Fruit fly (Drosophila melanogaster) whole organism, embryonic: ENCODE results near the gene Chd64.

ENCODE experiments used
- B-H2 ChIP-seq: fragments of 200-800 bp; sonication (Bioruptor generic); optimal IDR thresholded peaks from 2 replicates; lab custom pipeline; 2018; ENCODE audit warnings: missing biosample characterization, mild to moderate bottlenecking, missing genetic modification characterization
- CG10209 ChIP-seq: fragments of 200-800 bp; sonication (Bioruptor generic); optimal IDR thresholded peaks from 3 replicates; lab custom pipeline; 2017; ENCODE audit warnings: missing biosample characterization, mild to moderate bottlenecking, missing genetic modification characterization, missing genetic modification reagents
- CG11247 ChIP-seq: fragments of 200-800 bp; sonication (Bioruptor generic); IDR thresholded peaks from 2 replicates; pipeline ENCODE4 v1.3.6; 2022; ENCODE audit warnings: missing biosample characterization, missing genetic modification characterization
- CG12299 ChIP-seq: fragments of 200-800 bp; sonication (Bioruptor generic); optimal IDR thresholded peaks from 2 replicates; lab custom pipeline; 2018; ENCODE audit warnings: missing biosample characterization, mild to moderate bottlenecking, missing genetic modification characterization
- CG12659 ChIP-seq: fragments of 200-800 bp; sonication (Bioruptor generic); optimal IDR thresholded peaks from 3 replicates; lab custom pipeline; 2017; ENCODE audit warnings: mild to moderate bottlenecking, missing biosample characterization, missing genetic modification reagents, missing genetic modification characterization
- CG13296 ChIP-seq: fragments of 200-800 bp; sonication (Bioruptor generic); optimal IDR thresholded peaks from 3 replicates; lab custom pipeline; 2018; ENCODE audit warnings: missing biosample characterization, mild to moderate bottlenecking, missing genetic modification characterization
- CG13894 ChIP-seq: fragments of 200-800 bp; sonication (Bioruptor generic); optimal IDR thresholded peaks from 3 replicates; lab custom pipeline; 2018; ENCODE audit warnings: missing biosample characterization, mild to moderate bottlenecking, missing genetic modification characterization, moderate library complexity
- CG14014 ChIP-seq: fragments of 200-800 bp; sonication (Bioruptor generic); IDR thresholded peaks from 2 replicates; pipeline ENCODE4 v1.3.6; 2022; ENCODE audit warnings: missing biosample characterization, missing genetic modification characterization
- CG14050 ChIP-seq: fragments of 200-800 bp; sonication (Bioruptor generic); IDR thresholded peaks from 3 replicates; pipeline ENCODE4 v1.3.6; 2022; ENCODE audit warnings: missing biosample characterization, missing genetic modification characterization
- CG14710 ChIP-seq: fragments of 200-800 bp; sonication (Bioruptor generic); optimal IDR thresholded peaks from 3 replicates; lab custom pipeline; 2019; ENCODE audit warnings: missing biosample characterization, mild to moderate bottlenecking, missing genetic modification characterization, moderate library complexity
- CG1529 ChIP-seq: fragments of 200-800 bp; sonication (Bioruptor generic); optimal IDR thresholded peaks from 3 replicates; lab custom pipeline; 2018; ENCODE audit warnings: missing biosample characterization, missing genetic modification characterization
- CG1647 ChIP-seq: fragments of 200-800 bp; sonication (Bioruptor generic); optimal IDR thresholded peaks from 3 replicates; lab custom pipeline; 2016; ENCODE audit warnings: missing biosample characterization, missing genetic modification characterization
- CG1832 ChIP-seq: fragments of 200-800 bp; sonication (Bioruptor generic); optimal IDR thresholded peaks from 2 replicates; lab custom pipeline; 2017; ENCODE audit warnings: missing biosample characterization, mild to moderate bottlenecking, missing genetic modification characterization, inconsistent platforms
- CG18764 ChIP-seq: fragments of 200-800 bp; sonication (Bioruptor generic); optimal IDR thresholded peaks from 3 replicates; lab custom pipeline; 2016; ENCODE audit warnings: missing biosample characterization, missing genetic modification characterization
- CG30020 ChIP-seq: fragments of 200-800 bp; optimal IDR thresholded peaks from 2 replicates; lab custom pipeline; 2019; ENCODE audit warnings: missing biosample characterization, mild to moderate bottlenecking, missing genetic modification characterization, moderate library complexity
- CG32532 ChIP-seq: fragments of 200-800 bp; sonication (Bioruptor generic); IDR thresholded peaks from 2 replicates; pipeline ENCODE4 v1.3.6; 2022; ENCODE audit warnings: missing biosample characterization, missing genetic modification characterization
- CG9932 ChIP-seq: fragments of 200-800 bp; sonication (Bioruptor generic); IDR thresholded peaks from 2 replicates; pipeline ENCODE4 v1.3.6; 2022; ENCODE audit warnings: missing biosample characterization, missing genetic modification characterization
- Camta ChIP-seq: fragments of 200-800 bp; sonication (Bioruptor generic); optimal IDR thresholded peaks from 2 replicates; lab custom pipeline; 2016; ENCODE audit warnings: missing biosample characterization, missing genetic modification characterization
- Doc3 ChIP-seq: fragments of 200-800 bp; sonication (Bioruptor generic); IDR thresholded peaks from 3 replicates; pipeline ENCODE4 v1.3.6; 2022; ENCODE audit warnings: missing biosample characterization, missing genetic modification characterization; ENCODE audit not compliant: partially characterized antibody
- Ets97D ChIP-seq: fragments of 200-800 bp; sonication (Bioruptor generic); optimal IDR thresholded peaks from 3 replicates; lab custom pipeline; 2016; ENCODE audit warnings: missing biosample characterization, missing genetic modification characterization
- Fer3 ChIP-seq: fragments of 200-800 bp; sonication (Bioruptor generic); optimal IDR thresholded peaks from 2 replicates; lab custom pipeline; 2018; ENCODE audit warnings: missing biosample characterization, mild to moderate bottlenecking, missing genetic modification characterization, moderate library complexity
- H2.0 ChIP-seq: fragments of 200-800 bp; sonication (Bioruptor generic); IDR thresholded peaks from 2 replicates; pipeline ENCODE4 v1.3.6; 2022; ENCODE audit warnings: missing biosample characterization, missing genetic modification characterization
- HHEX ChIP-seq: fragments of 200-800 bp; sonication (Bioruptor generic); optimal IDR thresholded peaks from 3 replicates; lab custom pipeline; 2017; ENCODE audit warnings: missing biosample characterization, mild to moderate bottlenecking, missing genetic modification characterization, missing genetic modification reagents
- HLHmδ ChIP-seq: fragments of 200-800 bp; sonication (Bioruptor generic); optimal IDR thresholded peaks from 2 replicates; lab custom pipeline; 2018; ENCODE audit warnings: missing biosample characterization, mild to moderate bottlenecking, missing genetic modification characterization, moderate library complexity
- Hr39 ChIP-seq: fragments of >200 bp; optimal IDR thresholded peaks from 2 replicates; lab custom pipeline; 2017
- Hr51 ChIP-seq, 2 experiments: fragments of 200-800 bp; sonication (Bioruptor generic); optimal IDR thresholded peaks; 2 replicates in 1 of 2; 3 replicates in 1 of 2; lab custom pipeline; 2016 to 2018; ENCODE audit warnings: missing biosample characterization in 2 of 2, missing genetic modification characterization in 2 of 2, mild to moderate bottlenecking in 1 of 2, moderate library complexity in 1 of 2
- Spps ChIP-seq: fragments of 200-800 bp; sonication (Bioruptor generic); optimal IDR thresholded peaks from 2 replicates; lab custom pipeline; 2018; ENCODE audit warnings: missing biosample characterization, mild to moderate bottlenecking, missing genetic modification characterization
- Vsx1 ChIP-seq: fragments of 200-800 bp; sonication (Bioruptor generic); optimal IDR thresholded peaks from 2 replicates; lab custom pipeline; 2017; ENCODE audit warnings: missing biosample characterization, mild to moderate bottlenecking, missing genetic modification characterization, missing genetic modification reagents
- Xbp1 ChIP-seq: fragments of 200-800 bp; sonication (Bioruptor generic); optimal IDR thresholded peaks from 3 replicates; lab custom pipeline; 2016; ENCODE audit warnings: missing biosample characterization, mild to moderate bottlenecking, missing genetic modification characterization
- bcd ChIP-seq: fragments of 200-800 bp; sonication (Bioruptor generic); optimal IDR thresholded peaks from 2 replicates; lab custom pipeline; 2017; ENCODE audit warnings: missing biosample characterization, mild to moderate bottlenecking, missing genetic modification characterization
- bowl ChIP-seq: fragments of 200-800 bp; sonication (Bioruptor generic); IDR thresholded peaks from 2 replicates; pipeline ENCODE4 v1.3.6; 2022; ENCODE audit warnings: missing biosample characterization, missing genetic modification characterization
- caup ChIP-seq: fragments of 200-800 bp; sonication (Bioruptor generic); optimal IDR thresholded peaks from 3 replicates; lab custom pipeline; 2017; ENCODE audit warnings: missing biosample characterization, mild to moderate bottlenecking, missing genetic modification characterization, moderate library complexity; ENCODE audit not compliant: severe bottlenecking
- chinmo ChIP-seq: fragments of 200-800 bp; sonication (Bioruptor generic); IDR thresholded peaks from 4 replicates; pipeline ENCODE4 v1.3.6; 2022; ENCODE audit warnings: missing biosample characterization, missing genetic modification characterization; ENCODE audit not compliant: partially characterized antibody
- da ChIP-seq: fragments of 200-800 bp; sonication (Bioruptor generic); optimal IDR thresholded peaks from 2 replicates; lab custom pipeline; 2016; ENCODE audit warnings: missing biosample characterization, missing genetic modification characterization
- ems ChIP-seq: fragments of 200-800 bp; sonication (Bioruptor generic); optimal IDR thresholded peaks from 3 replicates; lab custom pipeline; 2016; ENCODE audit warnings: missing biosample characterization, missing genetic modification characterization
- eyg ChIP-seq: fragments of 200-800 bp; sonication (Bioruptor generic); optimal IDR thresholded peaks from 3 replicates; lab custom pipeline; 2016; ENCODE audit warnings: missing biosample characterization, missing genetic modification characterization
- gce ChIP-seq: fragments of 200-800 bp; sonication (Bioruptor generic); IDR thresholded peaks from 3 replicates; pipeline ENCODE4 v1.3.6; 2022; ENCODE audit warnings: missing biosample characterization, missing genetic modification characterization
- lilli ChIP-seq: fragments of 200-800 bp; sonication (Bioruptor generic); optimal IDR thresholded peaks from 3 replicates; lab custom pipeline; 2016; ENCODE audit warnings: missing biosample characterization, missing genetic modification characterization
- luna ChIP-seq: fragments of 200-800 bp; sonication (Bioruptor generic); optimal IDR thresholded peaks from 2 replicates; lab custom pipeline; 2016; ENCODE audit warnings: missing biosample characterization, missing genetic modification characterization
- nerfin-2 ChIP-seq: fragments of 200-800 bp; sonication (Bioruptor generic); IDR thresholded peaks from 2 replicates; pipeline ENCODE4 v1.3.6; 2022; ENCODE audit warnings: missing biosample characterization, missing genetic modification characterization; ENCODE audit not compliant: partially characterized antibody
- pnt ChIP-seq: fragments of 200-800 bp; sonication (Bioruptor generic); optimal IDR thresholded peaks from 3 replicates; lab custom pipeline; 2016; ENCODE audit warnings: missing biosample characterization, missing genetic modification characterization
- sc ChIP-seq, 3 experiments: fragments of >200 bp in 2 of 3; fragments of 200-800 bp in 1 of 3; sonication (Bioruptor generic) in 1 of 3; optimal IDR thresholded peaks; 2 replicates in 2 of 3; 3 replicates in 1 of 3; lab custom pipeline; 2017; ENCODE audit warnings: mild to moderate bottlenecking in 1 of 3, missing biosample characterization in 1 of 3, missing genetic modification characterization in 1 of 3, missing genetic modification reagents in 1 of 3
- schlank ChIP-seq: fragments of 200-800 bp; sonication (Bioruptor generic); optimal IDR thresholded peaks from 2 replicates; lab custom pipeline; 2018; ENCODE audit warnings: missing biosample characterization, mild to moderate bottlenecking, missing genetic modification characterization
- sens-2 ChIP-seq: fragments of 200-800 bp; sonication (Bioruptor generic); IDR thresholded peaks from 2 replicates; pipeline ENCODE4 v1.3.6; 2022; ENCODE audit warnings: missing biosample characterization, missing genetic modification characterization
- tio ChIP-seq: fragments of 200-800 bp; sonication (Bioruptor generic); optimal IDR thresholded peaks from 2 replicates; lab custom pipeline; 2017; ENCODE audit warnings: missing biosample characterization, missing genetic modification characterization, inconsistent platforms
- tll ChIP-seq, 2 experiments: fragments of 200-800 bp in 1 of 2; fragments of >200 bp in 1 of 2; sonication (Bioruptor generic) in 1 of 2; optimal IDR thresholded peaks; 2 replicates each; lab custom pipeline; 2017 to 2019; ENCODE audit warnings: missing biosample characterization in 2 of 2, missing genetic modification characterization in 2 of 2, mild to moderate bottlenecking in 1 of 2, moderate library complexity in 1 of 2
- toy ChIP-seq: fragments of 200-800 bp; sonication (Bioruptor generic); IDR thresholded peaks from 2 replicates; pipeline ENCODE4 v1.3.6; 2022; ENCODE audit warnings: missing biosample characterization, missing genetic modification characterization
- ttk ChIP-seq: fragments of 200-800 bp; sonication (Bioruptor generic); IDR thresholded peaks from 2 replicates; pipeline ENCODE4 v2.1.2; 2022; ENCODE audit warnings: missing biosample characterization, missing genetic modification characterization

Chd64 gene

DNA sequence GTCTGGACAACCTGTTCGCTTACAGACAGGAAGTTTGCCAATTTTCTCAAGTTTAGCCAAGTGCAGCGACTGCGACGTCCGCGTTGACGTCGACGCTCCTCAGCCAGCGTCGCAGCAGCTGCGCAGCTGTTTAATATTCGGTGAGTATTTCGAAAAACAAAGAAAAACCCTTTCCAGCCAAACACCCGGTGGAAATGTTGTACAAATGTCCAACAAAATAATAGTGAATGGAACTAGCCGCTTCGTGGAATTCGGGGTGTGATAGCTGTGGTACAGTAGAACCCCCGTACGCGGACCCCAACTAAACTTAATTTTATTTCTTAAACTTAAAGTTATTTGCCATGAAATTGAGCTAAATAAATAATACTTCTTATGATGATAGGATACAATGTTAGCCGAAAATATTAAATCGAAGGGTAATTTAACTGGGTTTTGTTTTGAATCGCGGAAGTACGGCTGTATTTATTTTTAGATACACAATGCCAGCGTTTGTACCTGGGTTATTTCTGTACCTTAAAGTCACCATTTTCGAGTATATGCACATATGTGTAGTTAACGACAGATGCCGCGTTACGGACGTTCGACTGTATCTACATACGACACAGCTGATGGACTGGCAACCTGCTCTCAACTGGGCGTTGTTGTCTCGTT, 13.2 kb downstream of the Chd64 start (continued):
- TF ChIP-seq tio (no peak), luna (no peak), Camta (GFP tag; lab: Kevin White, UChicago) (peak; percentile 78), CG1832 (GFP tag; lab: Kevin White, UChicago) (no peak), HLHmδ (GFP tag; lab: Kevin White, UChicago) (no peak), ems (GFP tag; lab: Kevin White, UChicago) (peak; percentile 81), CG14014 (GFP tag; lab: Robert Waterston, UW) (peak; percentile 44; the same call in 1 of the 2 replicates), Hr39 (lab: Kevin White, UChicago) (no peak), CG18764 (peak; percentile 42), CG14050 (GFP tag; lab: Robert Waterston, UW) (no peak; the same call in 2 of the 3 replicates), sc (optimal IDR thresholded peaks at IDR 0.05; lab: Kevin White, UChicago) (no peak), sc (GFP tag; optimal IDR thresholded peaks at IDR 0.05; lab: Kevin White, UChicago) (peak; percentile 59), bcd (GFP tag; lab: Kevin White, UChicago) (peak; percentile 76), pnt (GFP tag; lab: Kevin White, UChicago) (peak; percentile 20), CG30020 (tag; lab: Kevin White, UChicago) (peak; percentile 32), toy (GFP tag; lab: Robert Waterston, UW) (no peak), CG11247 (GFP tag; lab: Robert Waterston, UW) (peak; percentile 33; the same call in 1 of the 2 replicates), Fer3 (tag; lab: Kevin White, UChicago) (peak; percentile 56), da (GFP tag; lab: Kevin White, UChicago) (peak; percentile 19), B-H2 (GFP tag; lab: Kevin White, UChicago) (no peak), H2.0 (peak; percentile 33; the same call in 1 of the 2 replicates), Hr51 (GFP tag; optimal IDR thresholded peaks at IDR 0.05; lab: Kevin White, UChicago) (peak; percentile 51 to 82), nerfin-2 (GFP tag; lab: Robert Waterston, UW) (no peak), tll (GFP tag; optimal IDR thresholded peaks at IDR 0.05; lab: Kevin White, UChicago) (peak in 1 of 2 experiments; percentile 54), CG10209 (GFP tag; lab: Kevin White, UChicago) (peak; percentile 80), HHEX (GFP tag; lab: Kevin White, UChicago) (peak; percentile 79), CG14710 (tag; lab: Kevin White, UChicago) (peak; percentile 74), bowl (peak; percentile 47; the same call in 1 of the 2 replicates), CG9932 (GFP tag; lab: Robert Waterston, UW) (peak; percentile 58; the same call in 1 of the 2 replicates), gce (GFP tag; lab: Robert Waterston, UW) (0 out of 3 replicates have a peak, but pooled peaks have one; percentile 32), lilli (GFP tag; lab: Kevin White, UChicago) (peak; percentile 80), Doc3 (GFP tag; lab: Robert Waterston, UW) (no peak), CG1529 (peak; percentile 62), chinmo (no peak), Ets97D (peak; percentile 38), ttk (GFP tag; lab: Robert Waterston, UW) (peak; percentile 53), CG13296 (GFP tag; lab: Kevin White, UChicago) (peak; percentile 79), CG1647 (GFP tag; lab: Kevin White, UChicago) (peak; percentile 64), Xbp1 (GFP tag; lab: Kevin White, UChicago) (peak; percentile 72), CG12659 (GFP tag; lab: Kevin White, UChicago) (peak; percentile 74), CG12299 (tag; lab: Kevin White, UChicago) (peak; percentile 25), Vsx1 (GFP tag; lab: Kevin White, UChicago) (peak; percentile 15), CG32532 (GFP tag; lab: Robert Waterston, UW) (peak; percentile 59), Spps (tag; lab: Kevin White, UChicago) (peak; percentile 28), caup (GFP tag; lab: Kevin White, UChicago) (peak; percentile 64), schlank (no peak), eyg (GFP tag; lab: Kevin White, UChicago) (peak; percentile 60), sens-2 (no peak), CG13894 (peak; percentile 6)
